Worm (Caenorhabditis elegans) whole organism, young adult: ENCODE results near the gene rol-3.

Experiments
- F22D6.2 ChIP-seq: sonication (generic microtip); optimal IDR thresholded peaks from 2 replicates; lab custom pipeline; 2016; ENCODE audit warnings: mild to moderate bottlenecking, missing genetic modification characterization, missing compliant biosample characterization
- Y67H2A.10 ChIP-seq: fragments of 200-800 bp; sonication (Bioruptor generic); conservative IDR thresholded peaks from 2 replicates; pipeline ENCODE4 v1.3.6; 2022; ENCODE audit warnings: missing genetic modification reagents, missing genetic modification characterization, missing compliant biosample characterization
- ama-1 ChIP-seq, 3 experiments: fragments of 150-350 bp in 1 of 3; sonication (generic microtip) in 2 of 3; optimal IDR thresholded peaks; 2 replicates each; lab custom pipeline; 2014 to 2018; ENCODE audit warnings: missing biosample characterization in 2 of 3, missing genetic modification characterization in 2 of 3, missing genetic modification reagents in 2 of 3
- atf-7 ChIP-seq: sonication (generic microtip); optimal IDR thresholded peaks from 2 replicates; lab custom pipeline; 2017; ENCODE audit warnings: mild to moderate bottlenecking, missing genetic modification characterization, missing compliant biosample characterization
- bed-1 ChIP-seq: fragments of 200-800 bp; sonication (Bioruptor generic); IDR thresholded peaks from 2 replicates; pipeline ENCODE4 v1.3.6; 2022; ENCODE audit warnings: missing genetic modification reagents, missing genetic modification characterization, missing compliant biosample characterization
- ceh-27 ChIP-seq: fragments of 200-800 bp; sonication (Bioruptor generic); optimal IDR thresholded peaks from 2 replicates; lab custom pipeline; 2018; ENCODE audit warnings: mild to moderate bottlenecking, missing genetic modification characterization, moderate library complexity, missing compliant biosample characterization
- efl-1 ChIP-seq: fragments of 150-350 bp; optimal IDR thresholded peaks from 2 replicates; lab custom pipeline; 2014; ENCODE audit warnings: missing biosample characterization, missing genetic modification reagents, missing genetic modification characterization
- lin-35 ChIP-seq, 3 experiments: fragments of 150-350 bp in 2 of 3; sonication (generic microtip) in 1 of 3; optimal IDR thresholded peaks; 2 replicates each; lab custom pipeline; 2014 to 2018; ENCODE audit warnings: missing biosample characterization in 3 of 3, missing genetic modification characterization in 3 of 3, missing genetic modification reagents in 3 of 3
- nhr-90 ChIP-seq: sonication (generic microtip); optimal IDR thresholded peaks from 2 replicates; lab custom pipeline; 2016; ENCODE audit warnings: missing genotype, mild to moderate bottlenecking, missing genetic modification characterization, missing compliant biosample characterization
- pha-4 ChIP-seq: fragments of 150-350 bp; sonication (generic microtip); optimal IDR thresholded peaks from 2 replicates; lab custom pipeline; 2014; ENCODE audit warnings: missing biosample characterization, missing genetic modification reagents, missing genetic modification characterization
- rcor-1 ChIP-seq: fragments of 200-800 bp; sonication (Bioruptor generic); IDR thresholded peaks from 2 replicates; pipeline ENCODE4 v1.3.6; 2022; ENCODE audit warnings: missing genetic modification reagents, missing genetic modification characterization, missing compliant biosample characterization
- sea-2 ChIP-seq: fragments of 200-800 bp; sonication (Bioruptor generic); IDR thresholded peaks from 2 replicates; pipeline ENCODE4 v1.3.6; 2022; ENCODE audit warnings: missing genetic modification characterization, missing compliant biosample characterization
- snpc-4 ChIP-seq, 5 experiments: fragments of 150-350 bp in 1 of 5; sonication (generic microtip) in 4 of 5; optimal IDR thresholded peaks; 2 replicates each; lab custom pipeline; 2014 to 2018; ENCODE audit warnings: missing genetic modification characterization in 5 of 5, missing biosample characterization in 3 of 5, antibody characterized with exemption in 2 of 5, mild to moderate bottlenecking in 2 of 5, missing compliant biosample characterization in 2 of 5, missing genotype in 2 of 5, moderate library complexity in 2 of 5, missing genetic modification reagents in 1 of 5

DNA sequence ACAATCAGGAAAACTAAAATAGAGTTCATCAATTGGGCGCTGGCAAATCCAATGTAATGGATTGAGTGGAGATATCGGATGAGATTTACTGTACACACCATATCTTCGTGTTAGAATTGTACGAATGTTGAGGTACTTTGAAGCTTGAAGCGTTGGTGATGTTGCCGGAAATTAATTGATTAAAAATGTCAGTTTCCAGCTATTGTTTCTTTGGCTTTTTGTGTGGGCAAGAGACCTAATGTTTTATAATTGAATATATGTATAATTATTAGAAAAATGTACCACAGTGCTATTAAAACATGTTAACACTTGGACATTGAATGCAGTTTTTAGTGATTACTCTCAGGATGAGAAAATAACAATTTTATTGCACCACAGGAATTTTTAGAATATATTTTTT is 40.6 kb upstream of the rol-3 start, which contains the start of gene str-136:
- no peak for TF ChIP-seq snpc-4 (GFP tag; optimal IDR thresholded peaks at IDR 0.05; lab: Kevin White, UChicago)
- no peak for TF ChIP-seq snpc-4 (tag; optimal IDR thresholded peaks at IDR 0.05; lab: Kevin White, UChicago)
- no peak for TF ChIP-seq ceh-27 (GFP tag; lab: Kevin White, UChicago)
- TF ChIP-seq efl-1 (GFP tag; lab: Kevin White, UChicago): no peak
- TF ChIP-seq bed-1 (GFP tag; lab: Robert Waterston, UW): no peak
- TF ChIP-seq rcor-1: no peak
- TF ChIP-seq nhr-90 (tag; lab: Kevin White, UChicago): no peak
- no peak for TF ChIP-seq lin-35 (GFP tag; optimal IDR thresholded peaks at IDR 0.05; lab: Kevin White, UChicago)
- TF ChIP-seq F22D6.2 (tag; lab: Kevin White, UChicago): no peak
- TF ChIP-seq pha-4 (tag; lab: Kevin White, UChicago): no peak
- TF ChIP-seq Y67H2A.10 (GFP tag; lab: Robert Waterston, UW): no peak
- no peak for TF ChIP-seq sea-2 (GFP tag; lab: Robert Waterston, UW)
- TF ChIP-seq atf-7: no peak
- no peak for TF ChIP-seq ama-1 (optimal IDR thresholded peaks at IDR 0.05; lab: Kevin White, UChicago)
- TF ChIP-seq ama-1 (GFP tag; optimal IDR thresholded peaks at IDR 0.05; lab: Kevin White, UChicago): no peak
